Fruit fly (Drosophila melanogaster): ENCODE results near the gene GstZ2.

GstZ2 gene

dm6 chr3R:9436358-9436972 lies 24.0 kb downstream of the GstZ2 start (continued):
- TF ChIP-seq abd-A (tag; optimal IDR thresholded peaks at IDR 0.05), result peak; percentile 89
- no peak for TF ChIP-seq CG18476 (GFP tag; optimal IDR thresholded peaks at IDR 0.05)
- peak; percentile 42 for TF ChIP-seq gro (GFP tag; optimal IDR thresholded peaks at IDR 0.05)
- TF ChIP-seq usp (GFP tag; optimal IDR thresholded peaks at IDR 0.05), result no peak
- no peak for TF ChIP-seq Stat92E (GFP tag; optimal IDR thresholded peaks at IDR 0.05)
- TF ChIP-seq CG10462 (GFP tag; optimal IDR thresholded peaks at IDR 0.05), result no peak
- no peak for TF ChIP-seq pum (GFP tag; optimal IDR thresholded peaks at IDR 0.05)
- peak; percentile 10 for TF ChIP-seq odd (GFP tag; optimal IDR thresholded peaks at IDR 0.05)
- 0 out of 2 replicates have a peak, but pooled peaks have one; percentile 10 for TF ChIP-seq H2.0 (GFP tag; IDR thresholded peaks at IDR 0.05)
- peak in 1 of 2 experiments; percentile 21 for TF ChIP-seq Dfd (GFP tag; optimal IDR thresholded peaks at IDR 0.05)
- no peak for TF ChIP-seq Abd-B (GFP tag; optimal IDR thresholded peaks at IDR 0.05)
- TF ChIP-seq crol (GFP tag; IDR thresholded peaks at IDR 0.05), result peak; percentile 92
- TF ChIP-seq CG2875 (GFP tag; optimal IDR thresholded peaks at IDR 0.05), result no peak
- no peak for TF ChIP-seq fd96Cb (tag; optimal IDR thresholded peaks at IDR 0.05)
- no peak for TF ChIP-seq Camta (GFP tag; optimal IDR thresholded peaks at IDR 0.05)
- TF ChIP-seq luna (GFP tag; optimal IDR thresholded peaks at IDR 0.05), result no peak
- 0 out of 3 replicates have a peak, but pooled peaks have one; percentile 15 for TF ChIP-seq zfh1 (GFP tag; IDR thresholded peaks at IDR 0.05)
- no peak for TF ChIP-seq wdn (GFP tag; IDR thresholded peaks at IDR 0.05)
- TF ChIP-seq Hand (GFP tag; optimal IDR thresholded peaks at IDR 0.05), result peak; percentile 39
- TF ChIP-seq CG7271 (tag; optimal IDR thresholded peaks at IDR 0.05), result no peak
- TF ChIP-seq CG11695 (GFP tag; IDR thresholded peaks at IDR 0.05), result 0 out of 3 replicates have a peak, but pooled peaks have one; percentile 12
- no peak for TF ChIP-seq sim (GFP tag; IDR thresholded peaks at IDR 0.05)
- peak; percentile 87 for TF ChIP-seq z (GFP tag; IDR thresholded peaks at IDR 0.05)
- no peak for TF ChIP-seq CG30020 (tag; optimal IDR thresholded peaks at IDR 0.05)
- TF ChIP-seq CG9876 (GFP tag; optimal IDR thresholded peaks at IDR 0.05), result no peak
- TF ChIP-seq C15 (GFP tag; IDR thresholded peaks at IDR 0.05), result no peak
- TF ChIP-seq CG15269 (tag; optimal IDR thresholded peaks at IDR 0.05), result peak; percentile 55
- TF ChIP-seq pros (GFP tag; optimal IDR thresholded peaks at IDR 0.05), result peak; percentile 66
- TF ChIP-seq CG3995 (GFP tag; optimal IDR thresholded peaks at IDR 0.05), result peak; percentile 80
- TF ChIP-seq CkIIα-i1 (GFP tag; IDR thresholded peaks at IDR 0.05), result no peak
- peak; percentile 4 for TF ChIP-seq CHES-1-like (GFP tag; optimal IDR thresholded peaks at IDR 0.05)
- TF ChIP-seq Antp (GFP tag; optimal IDR thresholded peaks at IDR 0.05), result peak; percentile 9
- no peak for TF ChIP-seq wor (GFP tag; IDR thresholded peaks at IDR 0.05)
- peak; percentile 92 for TF ChIP-seq CG34376 (GFP tag; optimal IDR thresholded peaks at IDR 0.05)
- peak; percentile 12; the same call in 1 of the 2 replicates for TF ChIP-seq NFAT (GFP tag; IDR thresholded peaks at IDR 0.05)
- no peak for TF ChIP-seq Mrtf (GFP tag; IDR thresholded peaks at IDR 0.05)
- TF ChIP-seq psq (GFP tag; optimal IDR thresholded peaks at IDR 0.05), result no peak
- TF ChIP-seq kay (GFP tag; optimal IDR thresholded peaks at IDR 0.05), result peak; percentile 81
- no peak for TF ChIP-seq ERR (GFP tag; optimal IDR thresholded peaks at IDR 0.05)
- TF ChIP-seq CG3163 (GFP tag; optimal IDR thresholded peaks at IDR 0.05), result peak; percentile 6
- TF ChIP-seq BtbVII (GFP tag; optimal IDR thresholded peaks at IDR 0.05), result peak; percentile 39
- no peak for TF ChIP-seq CG13624 (GFP tag; optimal IDR thresholded peaks at IDR 0.05)
- TF ChIP-seq zen2 (GFP tag; IDR thresholded peaks at IDR 0.05; ENCODE audit: partially characterized antibody), result peak; percentile 84; the same call in 2 of the 3 replicates
- no peak for TF ChIP-seq Sry-δ (GFP tag; optimal IDR thresholded peaks at IDR 0.05)
- TF ChIP-seq CG16863 (GFP tag; optimal IDR thresholded peaks at IDR 0.05), result peak; percentile 8
- TF ChIP-seq CG13424 (tag; optimal IDR thresholded peaks at IDR 0.05), result no peak
- TF ChIP-seq CG18599 (GFP tag; optimal IDR thresholded peaks at IDR 0.05), result peak; percentile 41
- no peak for TF ChIP-seq gt (GFP tag; IDR thresholded peaks at IDR 0.05)
- no peak for TF ChIP-seq CG4707 (GFP tag; optimal IDR thresholded peaks at IDR 0.05)
- TF ChIP-seq CG16815 (GFP tag; optimal IDR thresholded peaks at IDR 0.05), result no peak
- TF ChIP-seq CG17912 (GFP tag; optimal IDR thresholded peaks at IDR 0.05), result no peak
